Fruit fly (Drosophila melanogaster) S2 (cell line): ENCODE data around the gene Pgd.

ENCODE experiments used
- CG8478 ChIP-seq: fragments of >200 bp; optimal IDR thresholded peaks from 2 replicates; lab custom pipeline; 2018
- CTCF ChIP-seq, 2 experiments: fragments of >200 bp; optimal IDR thresholded peaks; 2 replicates each; lab custom pipeline; 2018

Pgd gene

dm6 chrX:2134226-2134880, 10.6 kb upstream of the Pgd start:
- TF ChIP-seq CG8478 (no peak), CTCF (optimal IDR thresholded peaks at IDR 0.05; lab: Kevin White, UChicago) (no peak)

dm6 chrX:2134965-2135758, 9.8 kb upstream of the Pgd start:
- no peak for TF ChIP-seq CG8478
- no peak for TF ChIP-seq CTCF (optimal IDR thresholded peaks at IDR 0.05; lab: Kevin White, UChicago)

dm6 chrX:2135868-2136787, 8.8 kb upstream of the Pgd start:
- TF ChIP-seq CTCF (optimal IDR thresholded peaks at IDR 0.05; lab: Kevin White, UChicago) (no peak), CG8478 (no peak)

- TF ChIP-seq CG8478: peak; percentile 30
- TF ChIP-seq CTCF (optimal IDR thresholded peaks at IDR 0.05; lab: Kevin White, UChicago): peak in 1 of 2 experiments; percentile 23
These were observed 8.0 kb upstream of the Pgd start for dm6 chrX:2136831-2137452.

- TF ChIP-seq CTCF (optimal IDR thresholded peaks at IDR 0.05; lab: Kevin White, UChicago) (no peak), CG8478 (no peak)
These were observed 7.2 kb upstream of the Pgd start for dm6 chrX:2137587-2138341.

- TF ChIP-seq CTCF (optimal IDR thresholded peaks at IDR 0.05; lab: Kevin White, UChicago): no peak
- no peak for TF ChIP-seq CG8478
These were observed 6.8 kb upstream of the Pgd start, which contains the start of gene ph-p for dm6 chrX:2138342-2138416. Gene ph-p (minus strand): TSS chrX:2138371.

- no peak for TF ChIP-seq CG8478
- no peak for TF ChIP-seq CTCF (optimal IDR thresholded peaks at IDR 0.05; lab: Kevin White, UChicago)
These were observed 6.5 kb upstream of the Pgd start for dm6 chrX:2138417-2138816.

- no peak for TF ChIP-seq CG8478
- no peak for TF ChIP-seq CTCF (optimal IDR thresholded peaks at IDR 0.05; lab: Kevin White, UChicago)
These were observed 5.3 kb upstream of the Pgd start for dm6 chrX:2139610-2140009.

- TF ChIP-seq CTCF (optimal IDR thresholded peaks at IDR 0.05; lab: Kevin White, UChicago) (no peak), CG8478 (no peak)
These were observed 4.4 kb upstream of the Pgd start for dm6 chrX:2140487-2140886.

- TF ChIP-seq CG8478 (no peak), CTCF (optimal IDR thresholded peaks at IDR 0.05; lab: Kevin White, UChicago) (no peak)
These were observed 3.6 kb upstream of the Pgd start, which contains the start of gene D2hgdh for dm6 chrX:2141159-2141853. Gene D2hgdh (plus strand): TSS chrX:2141489.

- TF ChIP-seq CG8478 (no peak), CTCF (optimal IDR thresholded peaks at IDR 0.05; lab: Kevin White, UChicago) (no peak)
These were observed 3.1 kb upstream of the Pgd start for dm6 chrX:2141854-2142216.

- no peak for TF ChIP-seq CG8478
- TF ChIP-seq CTCF (optimal IDR thresholded peaks at IDR 0.05; lab: Kevin White, UChicago): no peak
These were observed 2.5 kb upstream of the Pgd start for dm6 chrX:2142275-2142934.

- TF ChIP-seq CTCF (optimal IDR thresholded peaks at IDR 0.05; lab: Kevin White, UChicago): no peak
- no peak for TF ChIP-seq CG8478
These were observed 2.0 kb upstream of the Pgd start for dm6 chrX:2142935-2143312.
